Worm (Caenorhabditis elegans): ENCODE data around the gene K07F5.6.
"Not testable (repeated sequence)": the region's sequence is repeated elsewhere in the genome, so short reads cannot be mapped to it uniquely, and the experiment has no call there.

The K07F5.6 gene

ce11 chrIV:9846574-9846973 is at the start of gene K07F5.6:
Gene K07F5.6, minus strand, starts transcription at chrIV:9846674.
- TF ChIP-seq dox-1 (GFP tag; IDR thresholded peaks at IDR 0.05), result no peak
- no peak for TF ChIP-seq hlh-12 (tag; optimal IDR thresholded peaks at IDR 0.05)
- TF ChIP-seq egl-44 (GFP tag; IDR thresholded peaks at IDR 0.05), result no peak
- no peak for TF ChIP-seq ccch-3 (GFP tag; optimal IDR thresholded peaks at IDR 0.05)
- TF ChIP-seq K11D2.4 (GFP tag; IDR thresholded peaks at IDR 0.05), result no peak
- TF ChIP-seq pbrm-1 (GFP tag; IDR thresholded peaks at IDR 0.05), result no peak
- no peak for TF ChIP-seq snpc-4 (GFP tag; optimal IDR thresholded peaks at IDR 0.05)
- TF ChIP-seq snpc-4 (tag; optimal IDR thresholded peaks at IDR 0.05), result no peak
- no peak for TF ChIP-seq F55B11.4 (tag; optimal IDR thresholded peaks at IDR 0.05; ENCODE audit: borderline replicate concordance, insufficient read depth)
- no peak for TF ChIP-seq ztf-22 (GFP tag; optimal IDR thresholded peaks at IDR 0.05)
- no peak for TF ChIP-seq madf-3 (GFP tag; IDR thresholded peaks at IDR 0.05)

DNA sequence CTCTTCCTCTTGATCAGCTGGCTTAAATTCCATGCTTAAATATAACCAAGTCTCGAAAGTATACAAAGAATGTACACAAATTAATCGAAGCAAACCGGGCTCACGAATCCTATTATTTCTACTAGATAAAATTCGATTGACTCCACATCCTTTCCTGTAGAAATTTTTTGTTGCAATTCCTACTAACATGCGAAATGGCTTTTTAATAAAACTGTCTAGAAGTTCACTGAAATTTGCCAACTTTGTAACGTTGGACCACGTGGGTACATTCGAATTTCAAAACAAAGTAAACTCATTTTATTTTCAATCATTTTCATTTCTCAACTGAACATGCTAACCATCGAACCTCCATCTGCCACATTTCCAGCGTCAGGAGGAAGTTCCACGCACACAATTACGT is 48.6 kb upstream of the K07F5.6 start, which contains the start of gene ssp-32:
Gene ssp-32 (plus strand): TSS at position 301 of the 400 bp plus-strand sequence.
- TF ChIP-seq ztf-26 (tag; optimal IDR thresholded peaks at IDR 0.05) (no peak), nfyb-1 (GFP tag; IDR thresholded peaks at IDR 0.05) (no peak), pha-4 (tag; optimal IDR thresholded peaks at IDR 0.05) (no peak), chd-7 (tag; optimal IDR thresholded peaks at IDR 0.05) (no peak), F23B12.7 (tag; optimal IDR thresholded peaks at IDR 0.05; ENCODE audit: insufficient read depth) (no peak), ceh-58 (GFP tag; IDR thresholded peaks at IDR 0.05) (no peak), hmg-20 (GFP tag; IDR thresholded peaks at IDR 0.05) (no peak), cebp-1 (GFP tag; IDR thresholded peaks at IDR 0.05) (no peak), cebp-1 (tag; optimal IDR thresholded peaks at IDR 0.05) (no peak), rec-8 (tag; optimal IDR thresholded peaks at IDR 0.05) (no peak), B0336.3 (GFP tag; IDR thresholded peaks at IDR 0.05) (no peak), pbrm-1 (GFP tag; IDR thresholded peaks at IDR 0.05) (no peak), ama-1 (optimal IDR thresholded peaks at IDR 0.05) (no peak), ama-1 (GFP tag; optimal IDR thresholded peaks at IDR 0.05) (no peak), nhr-80 (tag; optimal IDR thresholded peaks at IDR 0.05) (no peak), ZK185.1 (tag; optimal IDR thresholded peaks at IDR 0.05; ENCODE audit: poor library complexity, severe bottlenecking) (no peak), T07F8.4 (tag; optimal IDR thresholded peaks at IDR 0.05) (no peak), aptf-2 (GFP tag; conservative IDR thresholded peaks at IDR 0.05) (no peak), him-1 (tag; optimal IDR thresholded peaks at IDR 0.05) (no peak), C06A6.2 (GFP tag; conservative IDR thresholded peaks at IDR 0.05) (no peak)

DNA sequence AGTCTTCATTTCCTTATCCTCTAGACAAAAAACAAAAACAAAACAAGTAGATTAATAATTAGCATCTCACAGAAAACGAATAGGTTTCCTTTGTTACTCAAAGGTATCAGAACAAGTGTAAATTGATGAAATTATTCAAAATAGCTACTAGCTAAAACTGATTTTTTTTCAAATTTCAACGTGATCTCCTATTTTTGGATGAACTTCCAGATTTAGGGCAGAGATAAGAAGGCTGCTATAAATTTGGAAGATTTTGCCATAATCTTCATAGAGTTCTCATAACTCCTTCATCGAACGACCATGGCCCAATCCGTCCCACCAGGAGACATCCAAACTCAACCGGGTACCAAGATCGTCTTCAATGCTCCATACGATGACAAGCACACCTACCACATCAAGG is 47.9 kb upstream of the K07F5.6 start, which contains the start of gene msp-77:
Gene msp-77 (plus strand): TSS at position 301 of the 400 bp plus-strand sequence.
- not testable (repeated sequence) for TF ChIP-seq nhr-27, nhr-90, B0035.1 (tag; optimal IDR thresholded peaks at IDR 0.05)

DNA sequence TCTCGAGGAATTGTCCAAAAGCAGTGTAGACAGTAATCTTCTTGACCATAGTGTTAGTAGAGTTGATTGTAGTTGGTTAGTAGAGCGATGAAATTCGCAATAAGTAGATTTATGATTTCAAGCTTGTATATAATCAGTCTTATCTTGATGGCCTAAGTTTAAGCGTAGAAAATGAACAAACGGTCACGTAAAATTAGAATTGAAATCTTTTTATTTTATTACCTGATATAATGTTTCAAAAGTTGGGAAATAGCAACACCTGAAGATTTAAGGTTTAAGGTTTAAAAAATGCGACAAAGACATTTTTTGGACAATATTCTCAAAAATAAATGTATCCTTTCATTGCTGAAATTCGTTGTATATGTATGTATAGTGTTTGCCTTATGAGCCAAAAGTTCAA is 47.2 kb upstream of the K07F5.6 start, which contains the start of gene sss-1:
Gene sss-1 (minus strand): TSS at position 101 of the 400 bp plus-strand sequence.
- TF ChIP-seq nfyb-1 (GFP tag; IDR thresholded peaks at IDR 0.05); T07F8.4 (tag; optimal IDR thresholded peaks at IDR 0.05); cebp-1 (GFP tag; IDR thresholded peaks at IDR 0.05); cebp-1 (tag; optimal IDR thresholded peaks at IDR 0.05): not testable (repeated sequence)

- TF ChIP-seq ccch-3 (GFP tag; optimal IDR thresholded peaks at IDR 0.05) (no peak), dpff-1 (tag; optimal IDR thresholded peaks at IDR 0.05) (no peak)
Measured at ce11 chrIV:9891938-9892337, 45.5 kb upstream of the K07F5.6 start, which contains the start of gene F32B6.4. Gene F32B6.4, minus strand, starts transcription at chrIV:9892038.

All from whole organism, young adult.